Fruit fly (Drosophila melanogaster) whole organism, embryonic: ENCODE results near the gene Gos28.

ENCODE experiments used
- Adf1 ChIP-seq: fragments of 200-800 bp; sonication (Bioruptor generic); IDR thresholded peaks from 2 replicates; pipeline ENCODE4 v1.3.6; 2022; ENCODE audit warnings: missing biosample characterization, missing genetic modification characterization
- Atf3 ChIP-seq: fragments of 200-800 bp; sonication (Bioruptor generic); optimal IDR thresholded peaks from 3 replicates; lab custom pipeline; 2016; ENCODE audit warnings: missing biosample characterization, missing genetic modification characterization
- Awh ChIP-seq: fragments of 200-800 bp; sonication (Bioruptor generic); IDR thresholded peaks from 2 replicates; pipeline ENCODE4, ENCODE4 v1.3.6; 2022; ENCODE audit warnings: missing biosample characterization, missing genetic modification characterization
- Bgb ChIP-seq: fragments of 200-800 bp; sonication (Bioruptor generic); IDR thresholded peaks from 2 replicates; pipeline ENCODE4 v1.3.6; 2022; ENCODE audit warnings: missing biosample characterization, missing genetic modification characterization; ENCODE audit not compliant: partially characterized antibody
- CG10565 ChIP-seq: fragments of 200-800 bp; sonication (Bioruptor generic); optimal IDR thresholded peaks from 3 replicates; lab custom pipeline; 2016; ENCODE audit warnings: missing biosample characterization, mild to moderate bottlenecking, missing genetic modification characterization
- CG13624 ChIP-seq: fragments of 200-800 bp; sonication (Bioruptor generic); optimal IDR thresholded peaks from 2 replicates; lab custom pipeline; 2016; ENCODE audit warnings: missing biosample characterization, missing genetic modification characterization
- CG1603 ChIP-seq: fragments of 200-800 bp; sonication (Bioruptor generic); optimal IDR thresholded peaks from 2 replicates; lab custom pipeline; 2019; ENCODE audit warnings: missing biosample characterization, mild to moderate bottlenecking, missing genetic modification characterization, moderate library complexity
- CG17612 ChIP-seq: fragments of 200-800 bp; sonication (Bioruptor generic); IDR thresholded peaks from 2 replicates; pipeline ENCODE4 v1.3.6; 2022; ENCODE audit warnings: missing biosample characterization, missing genetic modification characterization
- CG30020 ChIP-seq: fragments of 200-800 bp; optimal IDR thresholded peaks from 2 replicates; lab custom pipeline; 2019; ENCODE audit warnings: missing biosample characterization, mild to moderate bottlenecking, missing genetic modification characterization, moderate library complexity
- CG33557 ChIP-seq: fragments of 200-800 bp; sonication (Bioruptor generic); optimal IDR thresholded peaks from 2 replicates; lab custom pipeline; 2019; ENCODE audit warnings: missing biosample characterization, mild to moderate bottlenecking, missing genetic modification characterization, moderate library complexity
- CG42726 ChIP-seq: fragments of 200-800 bp; sonication (Bioruptor generic); IDR thresholded peaks from 2 replicates; pipeline ENCODE4 v1.3.6; 2022; ENCODE audit warnings: missing biosample characterization, missing genetic modification characterization; ENCODE audit not compliant: partially characterized antibody
- CG6683 ChIP-seq: fragments of 200-800 bp; sonication (Bioruptor generic); optimal IDR thresholded peaks from 2 replicates; lab custom pipeline; 2017; ENCODE audit warnings: missing biosample characterization, mild to moderate bottlenecking, missing genetic modification characterization, missing genetic modification reagents
- CG6791 ChIP-seq: fragments of 200-800 bp; sonication (Bioruptor generic); IDR thresholded peaks from 3 replicates; pipeline ENCODE4 v1.3.6; 2022; ENCODE audit warnings: missing biosample characterization, missing genetic modification characterization; ENCODE audit not compliant: partially characterized antibody
- CG7963 ChIP-seq: fragments of 200-800 bp; sonication (Bioruptor generic); IDR thresholded peaks from 3 replicates; pipeline ENCODE4 v1.3.6; 2022; ENCODE audit warnings: missing biosample characterization, missing genetic modification characterization; ENCODE audit not compliant: partially characterized antibody
- CG8281 ChIP-seq: fragments of 200-800 bp; sonication (Bioruptor generic); optimal IDR thresholded peaks from 2 replicates; lab custom pipeline; 2018; ENCODE audit warnings: missing biosample characterization, mild to moderate bottlenecking, missing genetic modification characterization, moderate library complexity
- CG8388 ChIP-seq: fragments of 200-800 bp; sonication (Bioruptor generic); optimal IDR thresholded peaks from 2 replicates; lab custom pipeline; 2019; ENCODE audit warnings: missing biosample characterization, mild to moderate bottlenecking, missing genetic modification characterization, moderate library complexity
- CTCF ChIP-seq: fragments of 200-800 bp; sonication (Bioruptor generic); optimal IDR thresholded peaks from 2 replicates; lab custom pipeline; 2017; ENCODE audit warnings: missing biosample characterization, mild to moderate bottlenecking, missing genetic modification characterization, moderate library complexity
- CrebB ChIP-seq: fragments of 200-800 bp; sonication (Bioruptor generic); optimal IDR thresholded peaks from 3 replicates; lab custom pipeline; 2018; ENCODE audit warnings: missing biosample characterization, mild to moderate bottlenecking, missing genetic modification characterization
- Doc2 ChIP-seq: fragments of 200-800 bp; sonication (Bioruptor generic); IDR thresholded peaks from 2 replicates; pipeline ENCODE4 v1.3.6; 2022; ENCODE audit warnings: missing biosample characterization, missing genetic modification characterization
- Fer2 ChIP-seq: fragments of 200-800 bp; sonication (Bioruptor generic); optimal IDR thresholded peaks from 2 replicates; lab custom pipeline; 2018; ENCODE audit warnings: missing biosample characterization, mild to moderate bottlenecking, missing genetic modification characterization, moderate library complexity
- Fer3 ChIP-seq: fragments of 200-800 bp; sonication (Bioruptor generic); optimal IDR thresholded peaks from 2 replicates; lab custom pipeline; 2018; ENCODE audit warnings: missing biosample characterization, mild to moderate bottlenecking, missing genetic modification characterization, moderate library complexity
- H2.0 ChIP-seq: fragments of 200-800 bp; sonication (Bioruptor generic); IDR thresholded peaks from 2 replicates; pipeline ENCODE4 v1.3.6; 2022; ENCODE audit warnings: missing biosample characterization, missing genetic modification characterization
- HLH54F ChIP-seq: fragments of 200-800 bp; sonication (Bioruptor generic); optimal IDR thresholded peaks from 3 replicates; lab custom pipeline; 2016; ENCODE audit warnings: missing biosample characterization, missing genetic modification characterization
- NfI ChIP-seq: fragments of 200-800 bp; sonication (Bioruptor generic); optimal IDR thresholded peaks from 3 replicates; lab custom pipeline; 2018; ENCODE audit warnings: missing biosample characterization, mild to moderate bottlenecking, missing genetic modification characterization, moderate library complexity
- Pdp1 ChIP-seq, 2 experiments: fragments of 200-800 bp; sonication (Bioruptor generic); optimal IDR thresholded peaks; 3 replicates each; lab custom pipeline; 2016; ENCODE audit warnings: missing biosample characterization in 2 of 2, missing genetic modification characterization in 2 of 2, mild to moderate bottlenecking in 1 of 2, moderate library complexity in 1 of 2
- Scr ChIP-seq: fragments of 200-800 bp; sonication (Bioruptor generic); IDR thresholded peaks from 2 replicates; pipeline ENCODE4 v1.3.6; 2022; ENCODE audit warnings: missing biosample characterization, missing genetic modification characterization; ENCODE audit not compliant: partially characterized antibody
- Sin3A ChIP-seq: fragments of >200 bp; optimal IDR thresholded peaks from 2 replicates; lab custom pipeline; 2018
- Six4 ChIP-seq: fragments of 200-800 bp; sonication (Bioruptor generic); optimal IDR thresholded peaks from 2 replicates; lab custom pipeline; 2016; ENCODE audit warnings: missing biosample characterization, missing genetic modification characterization
- Sry-β ChIP-seq: fragments of 200-800 bp; sonication (Bioruptor generic); optimal IDR thresholded peaks from 2 replicates; lab custom pipeline; 2018; ENCODE audit warnings: missing biosample characterization, mild to moderate bottlenecking, missing genetic modification characterization, moderate library complexity
- Usf ChIP-seq: fragments of 200-800 bp; sonication (Bioruptor generic); optimal IDR thresholded peaks from 2 replicates; lab custom pipeline; 2017; ENCODE audit warnings: missing genotype, missing biosample characterization, missing genetic modification characterization
- Xrp1 ChIP-seq: fragments of 200-800 bp; sonication (Bioruptor generic); IDR thresholded peaks from 2 replicates; pipeline ENCODE4 v1.3.6; 2022; ENCODE audit warnings: missing biosample characterization, missing genetic modification characterization
- amos ChIP-seq: fragments of 200-800 bp; sonication (Bioruptor generic); IDR thresholded peaks from 2 replicates; pipeline ENCODE4 v1.3.6; 2022; ENCODE audit warnings: missing biosample characterization, missing genetic modification characterization; ENCODE audit not compliant: partially characterized antibody
- bbx ChIP-seq: fragments of 200-800 bp; sonication (Bioruptor generic); IDR thresholded peaks from 2 replicates; pipeline ENCODE4 v1.3.6; 2022; ENCODE audit warnings: missing biosample characterization, missing genetic modification characterization; ENCODE audit not compliant: partially characterized antibody
- btn ChIP-seq: fragments of 200-800 bp; sonication (Bioruptor generic); optimal IDR thresholded peaks from 2 replicates; lab custom pipeline; 2016; ENCODE audit warnings: missing biosample characterization, missing genetic modification characterization
- chif ChIP-seq, 2 experiments: fragments of 200-800 bp; sonication (Bioruptor generic); optimal IDR thresholded peaks; 3 replicates each; lab custom pipeline; 2016; ENCODE audit warnings: missing biosample characterization in 2 of 2, missing genetic modification characterization in 2 of 2
- chinmo ChIP-seq: fragments of 200-800 bp; sonication (Bioruptor generic); IDR thresholded peaks from 4 replicates; pipeline ENCODE4 v1.3.6; 2022; ENCODE audit warnings: missing biosample characterization, missing genetic modification characterization; ENCODE audit not compliant: partially characterized antibody
- dmrt99B ChIP-seq: fragments of 200-800 bp; sonication (Bioruptor generic); optimal IDR thresholded peaks from 2 replicates; lab custom pipeline; 2018; ENCODE audit warnings: missing biosample characterization, mild to moderate bottlenecking, missing genetic modification characterization, moderate library complexity
- grn ChIP-seq: fragments of 200-800 bp; sonication (Bioruptor generic); optimal IDR thresholded peaks from 3 replicates; lab custom pipeline; 2017; ENCODE audit warnings: missing biosample characterization, missing genetic modification characterization
- hb ChIP-seq: fragments of 200-800 bp; sonication (Bioruptor generic); IDR thresholded peaks from 3 replicates; pipeline ENCODE4 v1.3.6; 2022; ENCODE audit warnings: missing biosample characterization, missing genetic modification characterization; ENCODE audit not compliant: partially characterized antibody
- inv ChIP-seq: fragments of 200-800 bp; sonication (Bioruptor generic); IDR thresholded peaks from 2 replicates; pipeline ENCODE4 v1.3.6; 2022; ENCODE audit warnings: missing biosample characterization, missing genetic modification characterization; ENCODE audit not compliant: partially characterized antibody
- knrl ChIP-seq: fragments of 200-800 bp; sonication (Bioruptor generic); IDR thresholded peaks from 3 replicates; pipeline ENCODE4 v1.3.6; 2022; ENCODE audit warnings: missing biosample characterization, missing genetic modification characterization; ENCODE audit not compliant: partially characterized antibody
- mld ChIP-seq: fragments of 200-800 bp; sonication (Bioruptor generic); IDR thresholded peaks from 3 replicates; pipeline ENCODE4 v1.3.6; 2022; ENCODE audit warnings: missing biosample characterization, missing genetic modification characterization; ENCODE audit not compliant: partially characterized antibody
- sim ChIP-seq: fragments of 200-800 bp; sonication (Bioruptor generic); IDR thresholded peaks from 2 replicates; pipeline ENCODE4 v1.3.6; 2022; ENCODE audit warnings: missing biosample characterization, missing genetic modification characterization
- sima ChIP-seq: fragments of 200-800 bp; sonication (Bioruptor generic); optimal IDR thresholded peaks from 2 replicates; lab custom pipeline; 2016; ENCODE audit warnings: missing biosample characterization, missing genetic modification characterization
- slou ChIP-seq: fragments of 200-800 bp; sonication (Bioruptor generic); optimal IDR thresholded peaks from 3 replicates; lab custom pipeline; 2016; ENCODE audit warnings: missing biosample characterization, missing genetic modification characterization
- ssp ChIP-seq: fragments of 200-800 bp; sonication (Bioruptor generic); IDR thresholded peaks from 2 replicates; pipeline ENCODE4 v1.3.6; 2022; ENCODE audit warnings: missing biosample characterization, missing genetic modification characterization
- stc ChIP-seq: fragments of 200-800 bp; sonication (Bioruptor generic); IDR thresholded peaks from 2 replicates; pipeline ENCODE4 v1.3.6; 2022; ENCODE audit warnings: missing biosample characterization, missing genetic modification characterization
- tna ChIP-seq: fragments of 200-800 bp; sonication (Bioruptor generic); IDR thresholded peaks from 2 replicates; pipeline ENCODE4 v1.3.6; 2022; ENCODE audit warnings: missing biosample characterization, missing genetic modification characterization; ENCODE audit not compliant: partially characterized antibody
- usp ChIP-seq: fragments of >200 bp; optimal IDR thresholded peaks from 2 replicates; lab custom pipeline; 2017; ENCODE audit warnings: missing biosample characterization, missing genetic modification characterization
- yki ChIP-seq: fragments of >200 bp; optimal IDR thresholded peaks from 3 replicates; lab custom pipeline; 2018

The Gos28 gene

DNA sequence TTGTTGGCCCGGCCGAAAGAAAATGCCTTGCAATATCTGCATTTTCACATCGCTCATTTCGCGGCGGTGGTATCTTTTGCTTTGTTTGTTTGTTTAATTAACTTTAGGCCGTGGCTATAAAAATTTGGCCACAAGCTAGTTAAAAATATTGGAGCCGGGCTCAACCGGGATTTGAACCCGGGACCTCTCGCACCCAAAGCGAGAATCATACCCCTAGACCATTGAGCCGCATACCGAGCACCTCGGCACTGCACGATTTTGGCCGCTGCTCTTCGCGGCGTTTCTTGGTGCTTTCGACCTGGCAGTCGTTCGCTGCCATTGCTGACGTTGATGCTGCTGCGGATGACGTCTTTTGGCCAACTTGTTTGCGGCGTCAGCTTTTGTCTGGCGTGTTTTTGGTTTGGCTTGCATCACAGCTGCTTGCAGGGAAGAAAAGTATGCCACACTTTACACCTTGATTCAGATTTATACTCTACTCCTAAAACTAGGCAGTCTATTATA, 35.2 kb upstream of the Gos28 start (continued):
- TF ChIP-seq Sry-β (GFP tag; lab: Kevin White, UChicago) (peak; percentile 81), CrebB (tag; lab: Kevin White, UChicago) (no peak), Atf3 (GFP tag; lab: Kevin White, UChicago) (peak; percentile 34), Usf (GFP tag; lab: Kevin White, UChicago) (no peak), stc (GFP tag; lab: Robert Waterston, UW) (no peak), btn (no peak), Sin3A (no peak), Awh (GFP tag; lab: Robert Waterston, UW) (peak; percentile 65; the same call in 1 of the 2 replicates), CG8388 (GFP tag; lab: Kevin White, UChicago) (no peak), Scr (GFP tag; lab: Robert Waterston, UW) (peak; percentile 57; the same call in 1 of the 2 replicates), yki (lab: Kevin White, UChicago) (no peak), CG13624 (GFP tag; lab: Kevin White, UChicago) (no peak), Adf1 (GFP tag; lab: Robert Waterston, UW) (0 out of 2 replicates have a peak, but pooled peaks have one; percentile 27), CG17612 (GFP tag; lab: Robert Waterston, UW) (no peak), chif (GFP tag; optimal IDR thresholded peaks at IDR 0.05; lab: Kevin White, UChicago) (no peak), sim (GFP tag; lab: Robert Waterston, UW) (no peak), H2.0 (GFP tag; lab: Robert Waterston, UW) (no peak), usp (GFP tag; lab: Kevin White, UChicago) (no peak), Xrp1 (GFP tag; lab: Robert Waterston, UW) (0 out of 2 replicates have a peak, but pooled peaks have one; percentile 25), chinmo (peak; percentile 74; the same call in 2 of the 4 replicates), HLH54F (GFP tag; lab: Kevin White, UChicago) (no peak), Doc2 (GFP tag; lab: Robert Waterston, UW) (no peak), inv (GFP tag; lab: Robert Waterston, UW) (peak; percentile 17; the same call in 1 of the 2 replicates), bbx (GFP tag; lab: Robert Waterston, UW) (peak; percentile 64), knrl (GFP tag; lab: Robert Waterston, UW) (peak; percentile 44), tna (GFP tag; lab: Robert Waterston, UW) (peak; percentile 59; the same call in 1 of the 2 replicates), sima (GFP tag; lab: Kevin White, UChicago) (no peak), CG1603 (tag; lab: Kevin White, UChicago) (no peak), dmrt99B (tag; lab: Kevin White, UChicago) (peak; percentile 11), hb (GFP tag; lab: Robert Waterston, UW) (peak; percentile 54; the same call in 2 of the 3 replicates), CG7963 (peak; percentile 56; the same call in 2 of the 3 replicates), CTCF (peak; percentile 66), grn (GFP tag; lab: Kevin White, UChicago) (no peak), CG8281 (tag; lab: Kevin White, UChicago) (no peak), slou (GFP tag; lab: Kevin White, UChicago) (no peak), amos (GFP tag; lab: Robert Waterston, UW) (peak; percentile 55; the same call in 1 of the 2 replicates), Bgb (peak; percentile 61), CG30020 (tag; lab: Kevin White, UChicago) (no peak), CG6683 (GFP tag; lab: Kevin White, UChicago) (no peak), Six4 (GFP tag; lab: Kevin White, UChicago) (no peak), CG10565 (GFP tag; lab: Kevin White, UChicago) (no peak), CG6791 (GFP tag; lab: Robert Waterston, UW) (peak; percentile 81), Pdp1 (GFP tag; optimal IDR thresholded peaks at IDR 0.05; lab: Kevin White, UChicago) (peak in 1 of 2 experiments; percentile 47), ssp (no peak), Fer3 (no peak), CG42726 (GFP tag; lab: Robert Waterston, UW) (0 out of 2 replicates have a peak, but pooled peaks have one; percentile 21), CG33557 (GFP tag; lab: Kevin White, UChicago) (no peak), NfI (GFP tag; lab: Kevin White, UChicago) (no peak), Fer2 (tag; lab: Kevin White, UChicago) (no peak), mld (peak; percentile 60; the same call in 1 of the 3 replicates)
